Fruit fly (Drosophila melanogaster) whole organism, embryonic: Measurements from ENCODE around the gene Ir67b.
A peak's percentile ranks its signal among the peaks of the same experiment; 100 is the strongest.

Experiments
- Ada2b ChIP-seq: fragments of 200-800 bp; sonication (Bioruptor generic); IDR thresholded peaks from 2 replicates; pipeline ENCODE4 v1.3.6; 2022; ENCODE audit warnings: missing biosample characterization, missing genetic modification characterization
- BEAF-32 ChIP-seq: fragments of 200-800 bp; sonication (Bioruptor generic); optimal IDR thresholded peaks from 3 replicates; lab custom pipeline; 2017; ENCODE audit warnings: missing biosample characterization, missing genetic modification characterization, mild to moderate bottlenecking, moderate library complexity, missing genetic modification reagents
- Blimp-1 ChIP-seq: fragments of 200-800 bp; sonication (Bioruptor generic); optimal IDR thresholded peaks from 3 replicates; lab custom pipeline; 2018; ENCODE audit warnings: missing biosample characterization, missing genetic modification characterization, mild to moderate bottlenecking, moderate library complexity, missing genetic modification reagents
- CG10321 ChIP-seq: fragments of 200-800 bp; sonication (Bioruptor generic); IDR thresholded peaks from 2 replicates; pipeline ENCODE4 v1.3.6; 2022; ENCODE audit warnings: missing biosample characterization, missing genetic modification characterization
- CG11247 ChIP-seq: fragments of 200-800 bp; sonication (Bioruptor generic); IDR thresholded peaks from 2 replicates; pipeline ENCODE4 v1.3.6; 2022; ENCODE audit warnings: missing biosample characterization, missing genetic modification characterization
- CG12942 ChIP-seq: fragments of 200-800 bp; sonication (Bioruptor generic); optimal IDR thresholded peaks from 3 replicates; lab custom pipeline; 2016; ENCODE audit warnings: missing biosample characterization, missing genetic modification characterization
- CG15696 ChIP-seq: fragments of 200-800 bp; sonication (Bioruptor generic); optimal IDR thresholded peaks from 2 replicates; lab custom pipeline; 2019; ENCODE audit warnings: missing biosample characterization, mild to moderate bottlenecking, missing genetic modification characterization, moderate library complexity
- CG17802 ChIP-seq: fragments of 200-800 bp; sonication (Bioruptor generic); optimal IDR thresholded peaks from 2 replicates; lab custom pipeline; 2018; ENCODE audit warnings: missing biosample characterization, mild to moderate bottlenecking, missing genetic modification characterization, moderate library complexity
- CG1792 ChIP-seq: fragments of 200-800 bp; sonication (Bioruptor generic); optimal IDR thresholded peaks from 2 replicates; lab custom pipeline; 2016; ENCODE audit warnings: missing biosample characterization, missing genetic modification characterization
- CG4404 ChIP-seq: fragments of 200-800 bp; sonication (Bioruptor generic); IDR thresholded peaks from 2 replicates; pipeline ENCODE4 v1.3.6; 2022; ENCODE audit warnings: missing biosample characterization, missing genetic modification characterization
- CG4730 ChIP-seq: fragments of 200-800 bp; sonication (Bioruptor generic); IDR thresholded peaks from 2 replicates; pipeline ENCODE4 v1.3.6; 2022; ENCODE audit warnings: missing biosample characterization, missing genetic modification characterization
- CG6654 ChIP-seq: fragments of 200-800 bp; sonication (Bioruptor generic); optimal IDR thresholded peaks from 2 replicates; lab custom pipeline; 2017; ENCODE audit warnings: missing biosample characterization, mild to moderate bottlenecking, missing genetic modification characterization
- CG9797 ChIP-seq: fragments of 200-800 bp; sonication (Bioruptor generic); optimal IDR thresholded peaks from 3 replicates; lab custom pipeline; 2018; ENCODE audit warnings: missing biosample characterization, mild to moderate bottlenecking, missing genetic modification characterization
- CG9876 ChIP-seq: fragments of 200-800 bp; sonication (Bioruptor generic); optimal IDR thresholded peaks from 2 replicates; lab custom pipeline; 2016; ENCODE audit warnings: missing biosample characterization, missing genetic modification characterization
- CHES-1-like ChIP-seq: fragments of 200-800 bp; sonication (Bioruptor generic); optimal IDR thresholded peaks from 2 replicates; lab custom pipeline; 2016; ENCODE audit warnings: missing biosample characterization, missing genetic modification characterization
- CTCF ChIP-seq: fragments of 200-800 bp; sonication (Bioruptor generic); optimal IDR thresholded peaks from 2 replicates; lab custom pipeline; 2017; ENCODE audit warnings: missing biosample characterization, mild to moderate bottlenecking, missing genetic modification characterization, moderate library complexity
- Doc2 ChIP-seq: fragments of 200-800 bp; sonication (Bioruptor generic); IDR thresholded peaks from 2 replicates; pipeline ENCODE4 v1.3.6; 2022; ENCODE audit warnings: missing biosample characterization, missing genetic modification characterization
- E2f2 ChIP-seq: fragments of 200-800 bp; sonication (Bioruptor generic); IDR thresholded peaks from 2 replicates; pipeline ENCODE4 v1.3.6; 2022; ENCODE audit warnings: missing biosample characterization, missing genetic modification characterization
- Ets65A ChIP-seq: fragments of 200-800 bp; sonication (Bioruptor generic); peaks from one replicate; lab custom pipeline; 2016; ENCODE audit warnings: missing biosample characterization, missing genetic modification characterization
- Fer1 ChIP-seq: fragments of 200-800 bp; sonication (Bioruptor generic); optimal IDR thresholded peaks from 2 replicates; lab custom pipeline; 2017; ENCODE audit warnings: missing biosample characterization, mild to moderate bottlenecking, missing genetic modification characterization
- Hr51 ChIP-seq, 2 experiments: fragments of 200-800 bp; sonication (Bioruptor generic); optimal IDR thresholded peaks; 2 replicates in 1 of 2; 3 replicates in 1 of 2; lab custom pipeline; 2016 to 2018; ENCODE audit warnings: missing biosample characterization in 2 of 2, missing genetic modification characterization in 2 of 2, mild to moderate bottlenecking in 1 of 2, moderate library complexity in 1 of 2
- Jarid2 ChIP-seq: fragments of 200-800 bp; sonication (Bioruptor generic); optimal IDR thresholded peaks from 3 replicates; lab custom pipeline; 2017; ENCODE audit warnings: mild to moderate bottlenecking, missing biosample characterization, missing genetic modification reagents, missing genetic modification characterization
- Oaz ChIP-seq: fragments of 200-800 bp; sonication (Bioruptor generic); IDR thresholded peaks from 2 replicates; pipeline ENCODE4 v1.3.6; 2022; ENCODE audit warnings: missing biosample characterization, missing genetic modification characterization
- Opbp ChIP-seq: fragments of 200-800 bp; sonication (Bioruptor generic); IDR thresholded peaks from 3 replicates; pipeline ENCODE4 v1.3.6; 2022; ENCODE audit warnings: missing biosample characterization, missing genetic modification characterization; ENCODE audit not compliant: partially characterized antibody
- Ptx1 ChIP-seq: fragments of 200-800 bp; sonication (Bioruptor generic); IDR thresholded peaks from 2 replicates; pipeline ENCODE4 v1.3.6; 2022; ENCODE audit warnings: missing biosample characterization, missing genetic modification characterization
- al ChIP-seq: fragments of 200-800 bp; sonication (Bioruptor generic); IDR thresholded peaks from 2 replicates; pipeline ENCODE4 v1.3.6; 2022; ENCODE audit warnings: missing biosample characterization, missing genetic modification characterization
- ash1 ChIP-seq: fragments of 200-800 bp; sonication (Bioruptor generic); optimal IDR thresholded peaks from 2 replicates; lab custom pipeline; 2018; ENCODE audit warnings: missing biosample characterization, mild to moderate bottlenecking, missing genetic modification characterization
- chinmo ChIP-seq: fragments of 200-800 bp; sonication (Bioruptor generic); IDR thresholded peaks from 4 replicates; pipeline ENCODE4 v1.3.6; 2022; ENCODE audit warnings: missing biosample characterization, missing genetic modification characterization; ENCODE audit not compliant: partially characterized antibody
- dmrt99B ChIP-seq: fragments of 200-800 bp; sonication (Bioruptor generic); optimal IDR thresholded peaks from 2 replicates; lab custom pipeline; 2018; ENCODE audit warnings: missing biosample characterization, mild to moderate bottlenecking, missing genetic modification characterization, moderate library complexity
- dpn ChIP-seq, 2 experiments: fragments of 200-800 bp; sonication (Bioruptor generic); optimal IDR thresholded peaks; 3 replicates each; lab custom pipeline; 2016; ENCODE audit warnings: missing biosample characterization in 2 of 2, missing genetic modification characterization in 2 of 2
- fu2 ChIP-seq: fragments of 200-800 bp; sonication (Bioruptor generic); optimal IDR thresholded peaks from 2 replicates; lab custom pipeline; 2016; ENCODE audit warnings: missing biosample characterization, missing genetic modification characterization
- gem ChIP-seq: fragments of 200-800 bp; sonication (Bioruptor generic); optimal IDR thresholded peaks from 2 replicates; lab custom pipeline; 2019; ENCODE audit warnings: missing biosample characterization, mild to moderate bottlenecking, missing genetic modification characterization, moderate library complexity
- hbn ChIP-seq: fragments of 200-800 bp; sonication (Bioruptor generic); IDR thresholded peaks from 2 replicates; pipeline ENCODE4 v1.3.6; 2022; ENCODE audit warnings: missing biosample characterization, missing genetic modification characterization; ENCODE audit not compliant: partially characterized antibody
- knrl ChIP-seq: fragments of 200-800 bp; sonication (Bioruptor generic); IDR thresholded peaks from 3 replicates; pipeline ENCODE4 v1.3.6; 2022; ENCODE audit warnings: missing biosample characterization, missing genetic modification characterization; ENCODE audit not compliant: partially characterized antibody
- odd ChIP-seq: fragments of 200-800 bp; sonication (Bioruptor generic); optimal IDR thresholded peaks from 2 replicates; lab custom pipeline; 2017; ENCODE audit warnings: missing biosample characterization, mild to moderate bottlenecking, missing genetic modification characterization
- repo ChIP-seq: fragments of 200-800 bp; sonication (Bioruptor generic); optimal IDR thresholded peaks from 2 replicates; lab custom pipeline; 2016; ENCODE audit warnings: missing biosample characterization, missing genetic modification characterization
- sisA ChIP-seq: fragments of 200-800 bp; sonication (Bioruptor generic); IDR thresholded peaks from 2 replicates; pipeline ENCODE4 v1.3.6; 2022; ENCODE audit warnings: missing biosample characterization, missing genetic modification characterization
- stwl ChIP-seq: fragments of 200-800 bp; sonication (Bioruptor generic); optimal IDR thresholded peaks from 3 replicates; lab custom pipeline; 2018; ENCODE audit warnings: missing biosample characterization, mild to moderate bottlenecking, missing genetic modification characterization, moderate library complexity
- tap ChIP-seq: fragments of 200-800 bp; optimal IDR thresholded peaks from 3 replicates; lab custom pipeline; 2019; ENCODE audit warnings: missing biosample characterization, mild to moderate bottlenecking, missing genetic modification characterization, moderate library complexity
- unc-4 ChIP-seq: fragments of 200-800 bp; sonication (Bioruptor generic); IDR thresholded peaks from 2 replicates; pipeline ENCODE4 v1.3.6; 2022; ENCODE audit warnings: missing biosample characterization, missing genetic modification characterization; ENCODE audit not compliant: partially characterized antibody
- vfl ChIP-seq: fragments of 200-800 bp; sonication (Bioruptor generic); optimal IDR thresholded peaks from 2 replicates; lab custom pipeline; 2016; ENCODE audit warnings: missing biosample characterization, missing genetic modification characterization
- zfh1 ChIP-seq: fragments of 200-800 bp; sonication (Bioruptor generic); IDR thresholded peaks from 3 replicates; pipeline ENCODE4 v1.3.6; 2022; ENCODE audit warnings: missing biosample characterization, missing genetic modification characterization

Gene Ir67b

DNA sequence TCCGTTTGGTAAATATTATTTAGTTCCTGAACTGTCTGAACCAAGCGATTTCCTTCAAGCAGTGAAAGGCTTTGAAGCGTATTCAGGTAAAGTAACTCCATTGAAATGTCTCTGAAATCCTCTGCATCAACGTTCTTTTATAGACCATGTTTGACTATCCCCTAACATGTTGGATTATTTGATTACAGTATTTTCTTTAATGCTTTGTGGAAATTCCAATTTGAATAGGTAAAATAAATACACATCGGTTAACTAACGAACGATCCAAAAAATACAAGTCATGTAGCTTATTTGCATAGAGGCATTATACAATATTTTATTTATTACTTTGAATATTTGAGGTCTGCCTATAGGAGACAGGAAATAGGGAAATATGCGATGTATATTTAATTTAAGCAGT lies at the start of gene Ir67b:
TSS of gene Ir67b (minus strand) at position 101 of the 400 bp plus-strand sequence.
- TF ChIP-seq CHES-1-like (GFP tag; lab: Kevin White, UChicago) = no peak
- no peak for TF ChIP-seq hbn (GFP tag; lab: Robert Waterston, UW)
- no peak for TF ChIP-seq CG11247 (GFP tag; lab: Robert Waterston, UW)
- TF ChIP-seq CG10321 (GFP tag; lab: Robert Waterston, UW) = no peak
- no peak for TF ChIP-seq unc-4 (GFP tag; lab: Robert Waterston, UW)
- no peak for TF ChIP-seq Doc2 (GFP tag; lab: Robert Waterston, UW)
- no peak for TF ChIP-seq Oaz (GFP tag; lab: Robert Waterston, UW)
- TF ChIP-seq CG4404 (GFP tag; lab: Robert Waterston, UW) = no peak
- no peak for TF ChIP-seq fu2 (GFP tag; lab: Kevin White, UChicago)
- TF ChIP-seq gem (tag; lab: Kevin White, UChicago) = no peak
- TF ChIP-seq al = no peak
- TF ChIP-seq Hr51 (GFP tag; optimal IDR thresholded peaks at IDR 0.05; lab: Kevin White, UChicago) = no peak

DNA sequence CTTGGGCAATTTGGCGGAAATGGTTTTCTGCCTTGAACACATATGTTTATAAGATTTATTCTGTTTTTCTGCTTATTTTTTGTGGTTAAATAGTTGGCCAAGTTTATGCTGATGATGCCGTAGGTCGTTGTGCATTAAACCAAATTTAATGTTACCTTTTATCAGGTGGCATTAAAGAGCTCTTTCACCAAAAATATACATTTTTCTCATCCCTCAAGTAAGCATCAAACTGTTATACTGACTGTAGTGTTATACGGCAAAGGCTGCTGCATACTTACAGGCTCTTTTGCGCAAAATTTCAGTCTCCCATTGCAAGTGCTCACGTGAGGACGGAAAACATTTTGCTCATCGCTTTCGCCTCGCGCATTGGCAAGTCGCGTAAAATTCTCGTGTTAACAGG lies 49.3 kb upstream of the Ir67b start, which contains the start of gene Rbfox1:
TSS of gene Rbfox1 (plus strand) at position 301 of the 400 bp plus-strand sequence.
- TF ChIP-seq dpn (GFP tag; optimal IDR thresholded peaks at IDR 0.05; lab: Kevin White, UChicago) (no peak), chinmo (GFP tag; lab: Robert Waterston, UW) (0 out of 4 replicates have a peak, but pooled peaks have one; percentile 54), Jarid2 (GFP tag; lab: Kevin White, UChicago) (peak; percentile 46)

DNA sequence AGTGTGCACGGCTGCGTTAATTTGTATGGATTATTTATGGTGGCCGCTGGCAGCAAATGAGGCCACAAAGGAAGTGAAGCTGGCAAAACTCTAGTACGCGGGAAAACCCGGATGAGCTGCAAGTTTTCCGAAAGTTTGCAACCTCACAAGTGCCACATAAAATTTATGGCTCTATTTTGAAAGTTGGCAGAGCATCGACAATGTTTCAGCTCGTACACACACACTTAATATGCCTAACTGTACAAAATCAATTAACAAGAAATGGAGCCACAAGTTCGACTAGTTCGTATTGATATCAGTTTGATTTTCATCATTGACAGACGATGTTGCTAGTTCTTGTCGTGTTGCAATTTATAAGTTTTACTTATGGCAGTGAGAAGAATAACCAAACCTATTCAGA lies 46.4 kb upstream of the Ir67b start, which contains the start of gene CG46430:
TSS of gene CG46430 (plus strand) at position 301 of the 400 bp plus-strand sequence.
- TF ChIP-seq vfl (GFP tag; lab: Kevin White, UChicago) (no peak), Ets65A (peak; percentile 65)

DNA sequence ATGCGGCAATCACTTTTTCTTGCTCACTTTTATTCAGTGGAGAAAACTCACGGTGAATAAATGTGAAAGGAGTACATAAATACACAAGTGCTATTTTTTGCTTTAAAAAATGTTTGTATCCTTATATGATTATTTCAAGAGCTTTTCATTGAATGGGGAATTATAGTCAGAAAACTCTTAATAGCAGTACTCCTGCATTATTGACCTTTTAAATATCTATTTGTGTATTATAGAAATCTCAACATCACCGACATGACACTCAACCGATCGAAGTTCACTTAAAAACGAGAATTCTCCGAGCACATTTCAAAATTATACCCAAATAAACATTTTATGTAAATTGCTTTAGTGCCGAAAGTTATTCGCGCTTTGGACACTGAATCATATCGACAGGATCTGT lies 33.1 kb upstream of the Ir67b start, which contains the start of gene S-Lap3:
TSS of gene S-Lap3 (plus strand) at position 301 of the 400 bp plus-strand sequence.
- TF ChIP-seq CG9876 (GFP tag; lab: Kevin White, UChicago) (no peak), Ada2b (GFP tag; lab: Robert Waterston, UW) (no peak), CG4404 (GFP tag; lab: Robert Waterston, UW) (no peak), dmrt99B (tag; lab: Kevin White, UChicago) (no peak), tap (tag; lab: Kevin White, UChicago) (no peak), CG4730 (GFP tag; lab: Robert Waterston, UW) (no peak), Ptx1 (GFP tag; lab: Robert Waterston, UW) (no peak), CG17802 (no peak)

DNA sequence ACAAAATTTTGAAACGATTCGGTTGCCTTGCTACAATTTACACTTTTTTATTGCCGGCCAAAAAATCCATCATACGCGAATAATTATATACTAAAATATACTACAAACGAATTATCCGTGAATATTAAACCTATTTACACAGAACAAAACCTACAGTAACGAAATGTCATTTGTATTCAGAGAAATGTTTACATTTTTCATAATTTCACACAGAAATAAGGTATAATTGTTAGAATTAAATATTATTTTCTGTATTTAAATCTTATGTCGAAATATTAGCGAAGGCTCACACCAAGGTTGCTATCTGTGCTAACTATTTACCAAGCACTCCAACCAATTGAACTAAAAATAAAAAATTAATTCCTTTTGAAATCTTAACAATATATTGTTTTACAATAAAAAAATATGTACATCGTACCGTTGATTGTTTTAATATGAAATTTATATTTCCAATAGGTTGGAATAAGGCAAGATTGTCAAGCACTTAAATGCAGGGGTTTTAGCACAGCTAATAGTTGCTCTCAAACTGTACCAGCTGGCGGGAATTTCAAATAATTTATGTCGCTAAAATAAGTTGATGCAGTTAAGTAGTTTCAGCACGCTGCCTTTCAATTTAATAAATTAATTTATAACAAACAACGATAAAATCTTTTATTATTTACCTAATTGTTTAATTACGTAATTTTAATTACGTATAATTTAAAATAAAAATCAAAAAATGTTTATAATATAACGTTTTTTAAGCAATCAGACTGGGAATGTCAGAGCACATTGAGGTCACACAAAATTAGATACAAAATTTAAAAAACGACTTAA lies 31.5 kb upstream of the Ir67b start, which contains the start of the genes Gem3 and CG32061:
TSS of gene Gem3 (minus strand) at position 51 of the 816 bp plus-strand sequence.
TSS of gene CG32061 (plus strand) at position 766 of the 816 bp plus-strand sequence.
- TF ChIP-seq stwl (tag; lab: Kevin White, UChicago) (peak; percentile 32), Blimp-1 (no peak), E2f2 (peak; percentile 89), ash1 (GFP tag; lab: Kevin White, UChicago) (no peak), Fer1 (GFP tag; lab: Kevin White, UChicago) (no peak), knrl (GFP tag; lab: Robert Waterston, UW) (peak; percentile 28; the same call in 1 of the 3 replicates), CG15696 (tag; lab: Kevin White, UChicago) (no peak), zfh1 (GFP tag; lab: Robert Waterston, UW) (no peak), sisA (GFP tag; lab: Robert Waterston, UW) (no peak), CG9797 (GFP tag; lab: Kevin White, UChicago) (peak; percentile 6), CG1792 (GFP tag; lab: Kevin White, UChicago) (no peak), odd (GFP tag; lab: Kevin White, UChicago) (no peak), CG12942 (GFP tag; lab: Kevin White, UChicago) (no peak), repo (GFP tag; lab: Kevin White, UChicago) (no peak), Opbp (GFP tag; lab: Robert Waterston, UW) (peak; percentile 19; the same call in 1 of the 3 replicates), CTCF (peak; percentile 44), CG6654 (GFP tag; lab: Kevin White, UChicago) (peak; percentile 98), BEAF-32 (peak; percentile 27)
